Worm (Caenorhabditis elegans): ENCODE measurements around the gene hhat-2.

DNA sequence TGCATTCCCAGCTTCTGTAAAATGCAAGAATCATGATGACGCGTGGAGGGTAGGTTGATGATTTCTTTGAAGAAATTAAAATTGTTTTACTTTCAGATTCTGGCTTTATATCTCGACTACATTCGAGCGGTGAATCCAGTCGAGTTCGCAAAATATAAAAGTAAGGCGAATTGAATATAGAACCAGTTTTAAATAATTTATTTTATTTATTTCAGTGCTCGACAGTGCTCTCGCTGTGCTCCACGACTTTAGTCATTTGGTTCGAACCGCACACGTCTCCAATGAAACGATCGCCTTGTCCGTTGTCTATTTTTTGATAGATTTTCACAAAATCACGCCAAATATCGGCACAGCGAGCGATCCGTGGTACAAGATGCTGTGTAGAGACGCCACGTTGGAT, 46.7 kb downstream of the hhat-2 start, which contains the start of gene Y57G11C.1130:
- no peak for TF ChIP-seq med-1 (GFP tag; optimal IDR thresholded peaks at IDR 0.05; ENCODE audit: insufficient read depth)
- no peak for TF ChIP-seq ztf-23 (GFP tag; IDR thresholded peaks at IDR 0.05)
- no peak for TF ChIP-seq T22C8.4 (GFP tag; IDR thresholded peaks at IDR 0.05)
- no peak for TF ChIP-seq ref-1 (GFP tag; conservative IDR thresholded peaks at IDR 0.05)
- TF ChIP-seq klf-2 (GFP tag; conservative IDR thresholded peaks at IDR 0.05) = no peak

All from whole organism, midembryonic.